Fruit fly (Drosophila melanogaster): Measurements from ENCODE around the gene noc.

Gene noc

dm6 chr2L:14505004-14505835 lies 14.6 kb downstream of the noc start (continued):
- peak; percentile 91 for TF ChIP-seq CG1233 (GFP tag; optimal IDR thresholded peaks at IDR 0.05)
- TF ChIP-seq pzg (GFP tag; optimal IDR thresholded peaks at IDR 0.05) = peak; percentile 7
- TF ChIP-seq twi (tag; optimal IDR thresholded peaks at IDR 0.05) = peak; percentile 76
- peak; percentile 81 for TF ChIP-seq nerfin-1 (tag; optimal IDR thresholded peaks at IDR 0.05)
- TF ChIP-seq CkIIα-i1 (GFP tag; IDR thresholded peaks at IDR 0.05) = peak; percentile 7; the same call in 1 of the 2 replicates
- TF ChIP-seq dati (GFP tag; IDR thresholded peaks at IDR 0.05) = peak; percentile 66
- peak; percentile 53 to 82 for TF ChIP-seq Hr51 (GFP tag; optimal IDR thresholded peaks at IDR 0.05)
- no peak; the same call in 1 of the 2 replicates for TF ChIP-seq dimm (GFP tag; IDR thresholded peaks at IDR 0.05)
- TF ChIP-seq CG4328 (GFP tag; optimal IDR thresholded peaks at IDR 0.05) = peak; percentile 83
- peak; percentile 78 for TF ChIP-seq NfI (GFP tag; optimal IDR thresholded peaks at IDR 0.05)
- peak; percentile 93 for TF ChIP-seq fd64A (GFP tag; optimal IDR thresholded peaks at IDR 0.05)
- TF ChIP-seq CG15479 (GFP tag; optimal IDR thresholded peaks at IDR 0.05) = peak; percentile 63
- peak; percentile 90 for TF ChIP-seq CG4707 (GFP tag; optimal IDR thresholded peaks at IDR 0.05)
- TF ChIP-seq CG2875 (GFP tag; optimal IDR thresholded peaks at IDR 0.05) = peak; percentile 98
- peak; percentile 63; the same call in 1 of the 2 replicates for TF ChIP-seq CG4360 (GFP tag; IDR thresholded peaks at IDR 0.05)
- TF ChIP-seq disco-r (GFP tag; optimal IDR thresholded peaks at IDR 0.05) = peak; percentile 85
- peak; percentile 93 for TF ChIP-seq MTF-1 (GFP tag; optimal IDR thresholded peaks at IDR 0.05; ENCODE audit: borderline replicate concordance)
- no peak for TF ChIP-seq Trl (optimal IDR thresholded peaks at IDR 0.05)
- peak; percentile 97 for TF ChIP-seq Trl (GFP tag; optimal IDR thresholded peaks at IDR 0.05)
- peak; percentile 48 for TF ChIP-seq gro (GFP tag; optimal IDR thresholded peaks at IDR 0.05)
- TF ChIP-seq gcm2 (GFP tag; optimal IDR thresholded peaks at IDR 0.05) = peak; percentile 77
- TF ChIP-seq Xrp1 (GFP tag; IDR thresholded peaks at IDR 0.05) = peak; percentile 91
- TF ChIP-seq CG3281 (GFP tag; optimal IDR thresholded peaks at IDR 0.05) = peak; percentile 90
- peak; percentile 57 for TF ChIP-seq fd96Cb (tag; optimal IDR thresholded peaks at IDR 0.05)
- peak; percentile 83; the same call in 1 of the 2 replicates for TF ChIP-seq CG14014 (GFP tag; IDR thresholded peaks at IDR 0.05)
- peak; percentile 90 for TF ChIP-seq shn (GFP tag; optimal IDR thresholded peaks at IDR 0.05)
- peak; percentile 64 for TF ChIP-seq btn (GFP tag; optimal IDR thresholded peaks at IDR 0.05)
- no peak for TF ChIP-seq hkb (optimal IDR thresholded peaks at IDR 0.05)
- peak; percentile 85 for TF ChIP-seq hkb (GFP tag; IDR thresholded peaks at IDR 0.05)
- TF ChIP-seq aop (GFP tag; IDR thresholded peaks at IDR 0.05) = no peak
- TF ChIP-seq tin (GFP tag; optimal IDR thresholded peaks at IDR 0.05) = peak; percentile 60
- peak; percentile 88 for TF ChIP-seq CoRest (tag; optimal IDR thresholded peaks at IDR 0.05)
- peak; percentile 89 for TF ChIP-seq org-1 (GFP tag; optimal IDR thresholded peaks at IDR 0.05)
- TF ChIP-seq CG34224 (GFP tag; IDR thresholded peaks at IDR 0.05; ENCODE audit: partially characterized antibody) = no peak
- TF ChIP-seq bbx (GFP tag; IDR thresholded peaks at IDR 0.05; ENCODE audit: partially characterized antibody) = no peak
- TF ChIP-seq hth (optimal IDR thresholded peaks at IDR 0.05) = no peak
- TF ChIP-seq z (GFP tag; IDR thresholded peaks at IDR 0.05) = peak; percentile 66; the same call in 2 of the 3 replicates
- peak; percentile 94 for TF ChIP-seq CG18599 (GFP tag; optimal IDR thresholded peaks at IDR 0.05)
- peak; percentile 94 for TF ChIP-seq Kr (GFP tag; optimal IDR thresholded peaks at IDR 0.05)
- TF ChIP-seq Dek (tag; optimal IDR thresholded peaks at IDR 0.05) = peak; percentile 65
- TF ChIP-seq bab2 (GFP tag; optimal IDR thresholded peaks at IDR 0.05) = peak; percentile 94
- peak; percentile 78 to 84 for TF ChIP-seq dpn (GFP tag; optimal IDR thresholded peaks at IDR 0.05)
- peak; percentile 47; the same call in 1 of the 2 replicates for TF ChIP-seq CG32532 (GFP tag; IDR thresholded peaks at IDR 0.05)
- peak; percentile 83 for TF ChIP-seq unpg (GFP tag; optimal IDR thresholded peaks at IDR 0.05)
- peak; percentile 84 for TF ChIP-seq Atf3 (GFP tag; optimal IDR thresholded peaks at IDR 0.05)
- no peak for TF ChIP-seq Aef1 (GFP tag; IDR thresholded peaks at IDR 0.05)
- no peak for TF ChIP-seq Doc3 (GFP tag; IDR thresholded peaks at IDR 0.05; ENCODE audit: partially characterized antibody)
- TF ChIP-seq Sox102F (GFP tag; optimal IDR thresholded peaks at IDR 0.05) = peak; percentile 76
- peak; percentile 1 for TF ChIP-seq ab (GFP tag; optimal IDR thresholded peaks at IDR 0.05)

Data from whole organism, embryonic.